Fruit fly (Drosophila melanogaster): ENCODE results near the gene Traf6.

DNA sequence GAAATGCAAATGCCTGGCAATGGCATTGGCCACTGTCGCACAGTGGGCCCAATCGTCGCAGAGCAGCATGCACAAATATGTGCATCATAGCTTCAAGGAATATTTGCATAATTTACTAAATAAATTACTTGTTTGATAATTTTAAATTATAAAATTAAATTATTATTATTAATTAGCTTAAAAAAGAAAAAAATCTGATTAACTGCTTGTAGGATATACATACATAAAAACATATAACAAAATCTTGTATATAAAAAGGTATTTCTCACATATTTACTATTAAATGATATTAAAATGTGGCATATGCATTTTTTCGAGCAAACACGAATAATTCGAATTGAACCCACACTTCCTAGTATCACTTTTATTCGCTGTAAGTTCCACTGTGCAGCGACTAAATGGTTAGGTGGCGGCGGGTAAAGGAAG, 31.9 kb downstream of the Traf6 start:
- TF ChIP-seq nerfin-1 (tag; optimal IDR thresholded peaks at IDR 0.05) (peak; percentile 43), ems (GFP tag; optimal IDR thresholded peaks at IDR 0.05) (no peak), CG10543 (GFP tag; optimal IDR thresholded peaks at IDR 0.05) (no peak)

Measured in whole organism, embryonic.